Worm (Caenorhabditis elegans): ENCODE data around the gene fbxa-102.

fbxa-102 gene

DNA sequence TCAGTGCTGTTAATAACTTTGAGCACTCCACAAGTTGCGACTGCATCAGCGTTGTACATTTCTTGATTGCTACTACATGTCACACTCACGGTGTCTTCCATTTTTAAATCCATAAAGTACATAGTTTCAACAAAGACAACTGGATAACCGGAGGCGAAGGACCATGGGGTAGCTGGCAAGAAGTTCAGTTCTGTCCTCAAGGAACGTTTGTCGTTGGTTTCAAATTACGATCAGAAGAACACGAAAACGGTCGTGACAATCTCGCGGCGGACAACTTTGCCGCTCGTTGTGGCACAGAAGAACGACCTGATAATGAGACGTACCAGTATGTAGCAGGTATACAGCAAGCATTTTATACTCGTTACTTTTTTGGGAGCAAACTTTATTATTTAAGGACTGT is 39.1 kb upstream of the fbxa-102 start, which contains the start of gene C18D4.3:
Gene C18D4.3, minus strand, starts transcription at position 101 of the 400 bp plus-strand sequence.
- TF ChIP-seq cnd-1 (tag; optimal IDR thresholded peaks at IDR 0.05) (no peak), mep-1 (tag; optimal IDR thresholded peaks at IDR 0.05) (no peak), ham-2 (GFP tag; optimal IDR thresholded peaks at IDR 0.05) (no peak), unc-39 (tag; optimal IDR thresholded peaks at IDR 0.05) (no peak), nhr-12 (tag; optimal IDR thresholded peaks at IDR 0.05) (no peak), bed-3 (GFP tag; optimal IDR thresholded peaks at IDR 0.05) (no peak), sptf-1 (tag; optimal IDR thresholded peaks at IDR 0.05) (no peak), ceh-43 (GFP tag; optimal IDR thresholded peaks at IDR 0.05) (no peak), mab-5 (tag; optimal IDR thresholded peaks at IDR 0.05) (no peak), unc-62 (GFP tag; optimal IDR thresholded peaks at IDR 0.05) (no peak), nhr-237 (tag; optimal IDR thresholded peaks at IDR 0.05) (no peak), M03D4.4 (tag; optimal IDR thresholded peaks at IDR 0.05) (no peak), zip-8 (tag; optimal IDR thresholded peaks at IDR 0.05) (no peak), lsy-2 (tag; optimal IDR thresholded peaks at IDR 0.05) (no peak), ztf-11 (tag; optimal IDR thresholded peaks at IDR 0.05) (no peak), lin-32 (GFP tag; optimal IDR thresholded peaks at IDR 0.05) (no peak), lin-13 (tag; optimal IDR thresholded peaks at IDR 0.05) (no peak), ceh-39 (tag; optimal IDR thresholded peaks at IDR 0.05) (no peak)

DNA sequence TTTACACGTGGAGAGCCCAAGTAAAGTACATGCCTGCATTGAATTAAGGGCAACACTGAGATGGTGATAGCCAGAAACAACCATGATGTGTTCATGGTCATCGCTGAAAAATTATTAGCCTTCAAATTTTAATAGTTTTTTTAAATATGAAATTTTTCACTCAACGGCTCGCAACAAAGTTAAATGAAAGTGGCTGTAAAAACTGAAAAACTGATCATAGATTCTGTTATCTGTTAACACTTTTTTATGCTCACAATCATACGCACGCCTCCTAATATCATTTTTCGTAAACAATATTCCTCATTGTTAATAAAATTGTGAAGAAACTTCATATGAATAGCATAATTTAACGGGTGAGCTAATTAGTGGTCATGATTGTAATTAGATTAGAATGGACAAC is 37.8 kb upstream of the fbxa-102 start, which contains the start of gene C18D4.4:
Gene C18D4.4, minus strand, starts transcription at position 101 of the 400 bp plus-strand sequence.
- TF ChIP-seq unc-120 (tag; optimal IDR thresholded peaks at IDR 0.05; ENCODE audit: poor library complexity, severe bottlenecking) (no peak), nhr-237 (tag; optimal IDR thresholded peaks at IDR 0.05) (no peak), ces-1 (GFP tag; optimal IDR thresholded peaks at IDR 0.05) (no peak), hlh-1 (tag; optimal IDR thresholded peaks at IDR 0.05) (no peak), M03D4.4 (tag; optimal IDR thresholded peaks at IDR 0.05) (no peak)

DNA sequence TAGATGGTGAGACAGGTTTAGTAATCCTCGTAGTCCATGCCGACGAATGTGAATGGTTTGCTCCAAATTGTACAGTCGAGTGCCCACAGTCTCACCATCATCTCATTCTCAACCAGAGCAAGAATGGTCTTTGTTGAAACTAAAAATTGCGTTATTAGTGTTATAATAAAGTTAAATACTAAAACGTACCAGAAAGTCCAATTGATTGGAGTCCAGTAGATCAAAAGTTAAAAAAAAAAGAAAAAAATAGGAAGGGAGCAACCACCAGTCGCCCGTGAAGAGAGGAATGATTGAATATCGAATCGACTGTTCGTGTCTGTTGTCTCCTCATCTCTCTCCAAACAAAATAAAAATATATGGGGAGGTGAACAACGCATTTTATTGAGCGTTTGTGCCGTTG is 36.9 kb upstream of the fbxa-102 start, which contains the start of gene C18D4.12:
Gene C18D4.12, minus strand, starts transcription at position 101 of the 400 bp plus-strand sequence.
- no peak for TF ChIP-seq nhr-12 (tag; optimal IDR thresholded peaks at IDR 0.05)
- TF ChIP-seq sptf-1 (tag; optimal IDR thresholded peaks at IDR 0.05), result no peak
- TF ChIP-seq hlh-1 (tag; optimal IDR thresholded peaks at IDR 0.05), result no peak
- no peak for TF ChIP-seq unc-39 (tag; optimal IDR thresholded peaks at IDR 0.05)
- no peak for TF ChIP-seq ces-1 (GFP tag; optimal IDR thresholded peaks at IDR 0.05)
- TF ChIP-seq mab-5 (tag; optimal IDR thresholded peaks at IDR 0.05), result no peak
- no peak for TF ChIP-seq lsy-2 (tag; optimal IDR thresholded peaks at IDR 0.05)
- no peak for TF ChIP-seq lin-13 (tag; optimal IDR thresholded peaks at IDR 0.05)
- no peak for TF ChIP-seq elt-1 (tag; optimal IDR thresholded peaks at IDR 0.05; ENCODE audit: borderline replicate concordance, insufficient read depth)
- no peak for TF ChIP-seq ceh-43 (GFP tag; optimal IDR thresholded peaks at IDR 0.05)
- no peak for TF ChIP-seq pha-4 (tag; optimal IDR thresholded peaks at IDR 0.05)
- TF ChIP-seq ceh-83 (GFP tag; optimal IDR thresholded peaks at IDR 0.05), result no peak
- no peak for TF ChIP-seq ceh-39 (tag; optimal IDR thresholded peaks at IDR 0.05)
- TF ChIP-seq nhr-2 (tag; optimal IDR thresholded peaks at IDR 0.05), result no peak
- no peak for TF ChIP-seq bed-3 (GFP tag; optimal IDR thresholded peaks at IDR 0.05)
- TF ChIP-seq tbx-8 (GFP tag; optimal IDR thresholded peaks at IDR 0.05), result no peak
- no peak for TF ChIP-seq snpc-4 (tag; optimal IDR thresholded peaks at IDR 0.05)
- TF ChIP-seq ztf-11 (tag; optimal IDR thresholded peaks at IDR 0.05), result no peak

DNA sequence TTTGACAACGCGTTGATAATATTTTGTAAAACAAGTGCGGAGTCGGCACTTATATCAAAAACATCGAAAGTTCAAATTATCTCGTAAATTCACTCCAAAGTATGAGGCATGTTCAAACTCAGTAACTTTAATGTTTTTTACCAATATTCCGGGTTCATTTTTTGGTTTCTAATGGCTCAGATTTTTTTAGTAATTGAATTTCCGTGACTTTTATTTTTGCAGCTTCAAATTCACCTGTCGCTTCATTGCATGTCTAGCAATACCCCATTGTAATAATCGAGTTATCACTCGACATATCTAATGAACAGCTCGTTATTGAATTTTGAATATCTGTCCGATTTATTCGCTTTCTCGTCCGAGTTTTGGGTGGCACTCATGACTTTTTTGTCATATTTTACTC is 34.1 kb upstream of the fbxa-102 start, which contains the start of gene srz-90:
Gene srz-90, plus strand, starts transcription at position 301 of the 400 bp plus-strand sequence.
- no peak for TF ChIP-seq hlh-1 (tag; optimal IDR thresholded peaks at IDR 0.05)
- no peak for TF ChIP-seq mab-5 (tag; optimal IDR thresholded peaks at IDR 0.05)
- no peak for TF ChIP-seq zip-8 (tag; optimal IDR thresholded peaks at IDR 0.05)
- TF ChIP-seq cnd-1 (tag; optimal IDR thresholded peaks at IDR 0.05), result no peak
- no peak for TF ChIP-seq flh-1 (GFP tag; optimal IDR thresholded peaks at IDR 0.05)
- TF ChIP-seq sptf-1 (tag; optimal IDR thresholded peaks at IDR 0.05), result no peak
- no peak for TF ChIP-seq mep-1 (tag; optimal IDR thresholded peaks at IDR 0.05)
- no peak for TF ChIP-seq lin-13 (tag; optimal IDR thresholded peaks at IDR 0.05)
- TF ChIP-seq elt-1 (tag; optimal IDR thresholded peaks at IDR 0.05; ENCODE audit: borderline replicate concordance, insufficient read depth), result no peak
- no peak for TF ChIP-seq M03D4.4 (tag; optimal IDR thresholded peaks at IDR 0.05)
- TF ChIP-seq mls-2 (tag; optimal IDR thresholded peaks at IDR 0.05), result no peak
- TF ChIP-seq unc-39 (tag; optimal IDR thresholded peaks at IDR 0.05), result no peak
- no peak for TF ChIP-seq pha-4 (tag; optimal IDR thresholded peaks at IDR 0.05)
- TF ChIP-seq ham-2 (GFP tag; optimal IDR thresholded peaks at IDR 0.05), result no peak
- TF ChIP-seq snpc-4 (tag; optimal IDR thresholded peaks at IDR 0.05), result no peak
- TF ChIP-seq sem-2 (GFP tag; optimal IDR thresholded peaks at IDR 0.05), result no peak
- no peak for TF ChIP-seq ces-1 (GFP tag; optimal IDR thresholded peaks at IDR 0.05)
- TF ChIP-seq ceh-83 (GFP tag; optimal IDR thresholded peaks at IDR 0.05), result no peak
- no peak for TF ChIP-seq nhr-237 (tag; optimal IDR thresholded peaks at IDR 0.05)
- TF ChIP-seq blmp-1 (tag; optimal IDR thresholded peaks at IDR 0.05), result no peak
